Worm (Caenorhabditis elegans): Measurements from ENCODE around the gene zip-8.

zip-8 gene

ce11 chrIII:6519949-6520348 lies 41.2 kb downstream of the zip-8 start, which contains the start of gene C09E7.10:
Gene C09E7.10 (minus strand): TSS chrIII:6520049.
- TF ChIP-seq ama-1 (optimal IDR thresholded peaks at IDR 0.05), result no peak
- TF ChIP-seq ceh-9 (tag; optimal IDR thresholded peaks at IDR 0.05), result no peak
- TF ChIP-seq jun-1 (tag; optimal IDR thresholded peaks at IDR 0.05), result no peak
- no peak for TF ChIP-seq nhr-23 (tag; optimal IDR thresholded peaks at IDR 0.05)
- TF ChIP-seq ztf-4 (tag; optimal IDR thresholded peaks at IDR 0.05), result no peak
- no peak for TF ChIP-seq mdl-1 (tag; optimal IDR thresholded peaks at IDR 0.05)
- TF ChIP-seq fkh-10 (GFP tag; optimal IDR thresholded peaks at IDR 0.05), result no peak
- no peak for TF ChIP-seq nhr-76 (tag; optimal IDR thresholded peaks at IDR 0.05)
- no peak for TF ChIP-seq ceh-82 (tag; optimal IDR thresholded peaks at IDR 0.05)
- TF ChIP-seq R02D3.7 (tag; optimal IDR thresholded peaks at IDR 0.05), result no peak
- TF ChIP-seq nhr-11 (tag; optimal IDR thresholded peaks at IDR 0.05), result no peak
- no peak for TF ChIP-seq lin-39 (tag; optimal IDR thresholded peaks at IDR 0.05)
- no peak for TF ChIP-seq skn-1 (tag; optimal IDR thresholded peaks at IDR 0.05)
- no peak for TF ChIP-seq aly-2 (tag; optimal IDR thresholded peaks at IDR 0.05)
- TF ChIP-seq sea-2 (GFP tag; optimal IDR thresholded peaks at IDR 0.05), result no peak
- no peak for TF ChIP-seq egl-5 (tag; optimal IDR thresholded peaks at IDR 0.05)
- TF ChIP-seq pha-4 (tag; optimal IDR thresholded peaks at IDR 0.05), result no peak
- no peak for TF ChIP-seq ceh-28 (tag; optimal IDR thresholded peaks at IDR 0.05)
- TF ChIP-seq elt-1 (tag; optimal IDR thresholded peaks at IDR 0.05), result no peak
- TF ChIP-seq hmg-11 (tag; optimal IDR thresholded peaks at IDR 0.05), result no peak

DNA sequence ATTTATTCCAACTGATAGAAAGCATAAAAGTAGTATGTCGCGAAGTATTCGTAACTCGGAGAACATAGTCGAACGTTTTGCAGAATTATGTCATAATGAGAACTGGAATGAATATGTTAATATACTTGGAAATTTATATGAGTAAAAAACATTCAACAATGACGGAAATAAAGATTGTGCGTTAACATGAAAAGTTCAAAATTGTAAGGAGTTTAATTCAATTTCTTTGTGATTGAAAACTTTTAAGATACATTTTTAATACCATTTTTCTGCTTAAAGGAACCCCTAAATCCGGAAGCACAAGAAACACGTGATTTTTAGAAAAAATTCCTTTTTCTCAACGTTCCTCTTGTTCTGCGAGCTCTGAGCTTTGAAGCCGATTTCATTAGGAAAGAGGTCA lies 46.8 kb downstream of the zip-8 start, which contains the start of gene oig-1:
Gene oig-1, minus strand, starts transcription at position 101 of the 400 bp plus-strand sequence.
- no peak for TF ChIP-seq nhr-76 (tag; optimal IDR thresholded peaks at IDR 0.05)
- no peak for TF ChIP-seq lin-39 (tag; optimal IDR thresholded peaks at IDR 0.05)
- no peak for TF ChIP-seq pqm-1 (tag; optimal IDR thresholded peaks at IDR 0.05)
- no peak for TF ChIP-seq ceh-28 (tag; optimal IDR thresholded peaks at IDR 0.05)
- TF ChIP-seq lsy-12 (tag; optimal IDR thresholded peaks at IDR 0.05), result no peak
- TF ChIP-seq egl-27 (tag; optimal IDR thresholded peaks at IDR 0.05), result no peak
- no peak for TF ChIP-seq nhr-67 (tag; optimal IDR thresholded peaks at IDR 0.05)
- TF ChIP-seq lin-15B (tag; optimal IDR thresholded peaks at IDR 0.05), result no peak

ce11 chrIII:6527902-6528301 lies 49.1 kb downstream of the zip-8 start, which contains the start of gene pqn-10:
Gene pqn-10 (plus strand): TSS chrIII:6528202.
- TF ChIP-seq nhr-43 (tag; optimal IDR thresholded peaks at IDR 0.05; ENCODE audit: poor library complexity, severe bottlenecking) (no peak), eor-1 (tag; optimal IDR thresholded peaks at IDR 0.05) (no peak), nhr-67 (tag; optimal IDR thresholded peaks at IDR 0.05) (no peak), elt-1 (tag; optimal IDR thresholded peaks at IDR 0.05) (no peak), tbx-2 (tag; optimal IDR thresholded peaks at IDR 0.05) (no peak), nhr-11 (tag; optimal IDR thresholded peaks at IDR 0.05) (no peak), daf-12 (tag; optimal IDR thresholded peaks at IDR 0.05) (no peak), nhr-28 (tag; optimal IDR thresholded peaks at IDR 0.05) (no peak), egl-5 (tag; optimal IDR thresholded peaks at IDR 0.05) (no peak)
